Worm (Caenorhabditis elegans): ENCODE data around the gene fbxb-75.

DNA sequence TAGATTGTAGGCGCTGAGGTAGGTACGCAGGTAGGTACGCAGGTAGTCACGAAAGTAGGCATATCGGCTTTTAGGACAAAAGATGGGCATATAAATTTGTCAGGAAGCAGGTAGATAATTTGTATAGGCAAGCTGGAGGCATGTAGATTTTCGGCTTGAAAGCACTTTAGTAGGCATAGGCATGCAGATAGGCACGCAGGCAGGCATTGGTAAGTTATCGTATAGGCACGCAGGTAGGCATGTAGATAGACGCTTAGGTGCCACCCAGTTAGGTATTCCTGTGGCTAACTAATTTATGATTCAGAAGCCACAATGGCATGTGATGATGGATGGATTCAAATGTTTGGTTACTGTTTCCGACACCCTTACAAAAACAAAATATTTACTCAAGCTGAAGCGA lies 18.0 kb downstream of the fbxb-75 start:
- TF ChIP-seq elt-1 (tag; optimal IDR thresholded peaks at IDR 0.05) (no peak), crh-2 (tag; optimal IDR thresholded peaks at IDR 0.05) (no peak), lin-11 (tag; optimal IDR thresholded peaks at IDR 0.05) (no peak), nhr-11 (tag; optimal IDR thresholded peaks at IDR 0.05) (no peak), fos-1 (tag; optimal IDR thresholded peaks at IDR 0.05) (no peak), lin-13 (GFP tag; optimal IDR thresholded peaks at IDR 0.05) (no peak), alr-1 (tag; optimal IDR thresholded peaks at IDR 0.05) (no peak), ama-1 (optimal IDR thresholded peaks at IDR 0.05) (no peak)

Measured in whole organism, L2 larva.